Worm (Caenorhabditis elegans) whole organism, L4/young adult: ENCODE results near the gene Y43F8B.2.

Source experiments
- W03F9.2 ChIP-seq: fragments of 150-350 bp; optimal IDR thresholded peaks from 2 replicates; lab custom pipeline; 2014; ENCODE audit warnings: missing biosample characterization, missing genetic modification characterization
- dao-5 ChIP-seq: sonication (generic microtip); optimal IDR thresholded peaks from 2 replicates; lab custom pipeline; 2016; ENCODE audit warnings: missing genotype, missing genetic modification characterization, moderate library complexity, missing compliant biosample characterization
- him-1 ChIP-seq: sonication (generic microtip); optimal IDR thresholded peaks from 2 replicates; lab custom pipeline; 2016; ENCODE audit warnings: missing genotype, missing genetic modification reagents, missing genetic modification characterization, missing compliant biosample characterization

The Y43F8B.2 gene

DNA sequence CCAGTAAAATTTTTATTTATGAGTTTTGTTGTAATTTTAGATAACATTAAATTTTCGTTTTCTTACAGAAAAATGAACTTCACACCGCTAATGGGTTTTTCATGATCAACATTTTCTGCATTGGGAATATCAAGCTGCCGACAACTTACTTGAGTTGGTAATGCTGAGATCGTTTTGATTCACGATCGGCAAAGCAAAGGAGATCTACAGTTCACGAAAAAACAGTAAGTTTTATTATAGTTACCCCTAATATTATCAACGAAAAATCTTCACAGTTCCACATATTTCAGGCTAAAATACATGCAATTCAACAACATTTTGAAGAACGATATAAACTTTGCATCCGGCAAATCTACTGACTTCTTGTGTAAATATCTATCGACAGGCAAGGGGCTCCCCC, 50.4 kb downstream of the Y43F8B.2 start, which contains the start of gene Y43F8B.22:
Y43F8B.22 (plus strand) TSS at position 301 of the 400 bp plus-strand sequence.
- TF ChIP-seq dao-5 (tag; lab: Kevin White, UChicago): no peak
- TF ChIP-seq W03F9.2 (tag; lab: Kevin White, UChicago): no peak
- TF ChIP-seq him-1 (tag; lab: Kevin White, UChicago): no peak

- TF ChIP-seq W03F9.2 (tag; lab: Kevin White, UChicago) (no peak), dao-5 (tag; lab: Kevin White, UChicago) (no peak), him-1 (tag; lab: Kevin White, UChicago) (no peak)
Measured at ce11 chrV:19477852-19478251, 55.1 kb downstream of the Y43F8B.2 start, which contains the start of gene Y43F8B.9. Gene Y43F8B.9, plus strand, starts transcription at chrV:19478152.

- no peak for TF ChIP-seq W03F9.2 (tag; lab: Kevin White, UChicago)
- no peak for TF ChIP-seq him-1 (tag; lab: Kevin White, UChicago)
- TF ChIP-seq dao-5 (tag; lab: Kevin White, UChicago): no peak
Measured at ce11 chrV:19477302-19477701, 55.6 kb downstream of the Y43F8B.2 start.

ce11 chrV:19473842-19474514, 58.9 kb downstream of the Y43F8B.2 start, which contains the start of gene Y43F8B.10:
Gene Y43F8B.10, plus strand, starts transcription at chrV:19474464.
- TF ChIP-seq W03F9.2 (tag; lab: Kevin White, UChicago) (no peak), dao-5 (tag; lab: Kevin White, UChicago) (no peak), him-1 (tag; lab: Kevin White, UChicago) (no peak)

DNA sequence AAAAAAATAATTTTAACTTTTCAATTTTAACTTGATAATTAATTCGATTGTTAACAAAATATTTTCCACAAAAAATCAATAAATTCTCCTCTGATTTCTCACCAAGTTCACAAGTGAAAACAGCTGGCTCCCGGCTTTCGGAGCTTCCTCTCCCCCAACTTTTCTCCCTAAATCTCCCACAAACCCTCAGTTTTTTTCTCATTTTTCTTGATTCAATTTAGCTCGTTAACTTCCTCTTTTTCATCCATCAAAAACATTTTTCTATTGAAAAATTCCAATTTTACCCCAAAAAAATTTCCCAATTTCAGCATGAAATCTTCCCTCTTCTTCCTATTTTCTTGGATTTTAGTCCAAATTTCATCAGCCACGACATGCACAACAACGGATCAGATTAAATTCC, 62.5 kb downstream of the Y43F8B.2 start, which contains the start of gene Y43F8B.11:
Y43F8B.11 (plus strand) TSS at position 301 of the 400 bp plus-strand sequence.
- TF ChIP-seq him-1 (tag; lab: Kevin White, UChicago) (no peak), dao-5 (tag; lab: Kevin White, UChicago) (no peak), W03F9.2 (tag; lab: Kevin White, UChicago) (no peak)
